Fruit fly (Drosophila melanogaster): ENCODE data around the gene CG15468.
A peak's percentile ranks its signal among the peaks of the same experiment; 100 is the strongest.

Gene CG15468

DNA sequence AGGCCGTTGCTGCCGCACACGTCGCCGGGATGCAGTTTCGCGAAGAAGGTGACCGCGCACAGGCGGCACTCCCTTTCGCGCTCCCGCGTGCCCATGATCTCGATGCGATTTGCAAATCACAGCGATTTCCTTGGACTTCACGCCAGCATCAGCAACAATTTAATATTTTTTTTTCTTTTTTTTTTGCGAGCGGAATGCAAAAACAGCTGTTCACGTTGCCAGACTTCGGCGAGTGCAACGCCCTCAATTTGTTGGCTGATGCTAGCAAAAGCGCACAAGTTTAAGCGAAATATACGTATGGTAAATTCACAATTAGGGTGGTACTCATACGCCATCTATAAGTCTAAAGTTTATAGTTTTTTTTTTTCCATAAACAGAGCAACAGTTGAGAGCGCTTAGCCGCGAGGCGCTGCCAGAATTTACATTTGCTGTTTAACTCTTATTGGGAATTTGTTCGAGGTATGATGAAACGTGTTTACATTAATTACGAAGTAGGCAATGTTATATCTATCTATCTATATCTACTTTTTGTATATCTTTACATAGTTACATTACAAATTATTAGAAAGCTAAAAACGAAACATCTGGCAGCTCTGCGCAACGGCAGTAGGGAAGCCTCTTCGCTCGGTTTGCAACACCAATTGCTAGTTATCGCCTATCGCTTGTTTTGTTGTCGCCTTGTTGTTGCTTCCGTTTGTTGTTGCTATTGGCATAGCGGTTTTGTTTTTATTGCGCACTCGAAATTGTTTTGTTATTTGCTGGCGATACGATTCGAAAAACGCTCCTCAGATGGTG lies 42.5 kb downstream of the CG15468 start, which contains the start of the genes CG4041 and Hgsnat:
TSS of gene CG4041 (minus strand) at position 220 of the 795 bp plus-strand sequence.
TSS of gene Hgsnat (plus strand) at position 503 of the 795 bp plus-strand sequence.
- TF ChIP-seq CG7045 (GFP tag; optimal IDR thresholded peaks at IDR 0.05) (no peak), toe (GFP tag; optimal IDR thresholded peaks at IDR 0.05) (peak; percentile 33), CG5204 (GFP tag; optimal IDR thresholded peaks at IDR 0.05) (peak; percentile 41), pad (GFP tag; optimal IDR thresholded peaks at IDR 0.05) (peak; percentile 48), CG11617 (GFP tag; optimal IDR thresholded peaks at IDR 0.05) (peak; percentile 59), CG12768 (GFP tag; optimal IDR thresholded peaks at IDR 0.05) (peak; percentile 2), Crg-1 (GFP tag; optimal IDR thresholded peaks at IDR 0.05) (peak; percentile 62), CG33017 (tag; optimal IDR thresholded peaks at IDR 0.05) (no peak), CG14711 (tag; optimal IDR thresholded peaks at IDR 0.05) (peak; percentile 45), tj (GFP tag; optimal IDR thresholded peaks at IDR 0.05) (peak; percentile 96), bab1 (GFP tag; optimal IDR thresholded peaks at IDR 0.05) (no peak), kay (GFP tag; ENCODE audit: borderline replicate concordance) (no peak), CG7101 (tag; optimal IDR thresholded peaks at IDR 0.05) (peak; percentile 62), cic (GFP tag; optimal IDR thresholded peaks at IDR 0.05) (no peak), CG1620 (GFP tag; optimal IDR thresholded peaks at IDR 0.05) (peak; percentile 52), cnc (optimal IDR thresholded peaks at IDR 0.05) (no peak), Hr96 (GFP tag; optimal IDR thresholded peaks at IDR 0.05) (peak; percentile 21), ovo (GFP tag; optimal IDR thresholded peaks at IDR 0.05) (peak; percentile 75), Mnt (GFP tag; optimal IDR thresholded peaks at IDR 0.05) (no peak), Clk (GFP tag; optimal IDR thresholded peaks at IDR 0.05) (no peak)

DNA sequence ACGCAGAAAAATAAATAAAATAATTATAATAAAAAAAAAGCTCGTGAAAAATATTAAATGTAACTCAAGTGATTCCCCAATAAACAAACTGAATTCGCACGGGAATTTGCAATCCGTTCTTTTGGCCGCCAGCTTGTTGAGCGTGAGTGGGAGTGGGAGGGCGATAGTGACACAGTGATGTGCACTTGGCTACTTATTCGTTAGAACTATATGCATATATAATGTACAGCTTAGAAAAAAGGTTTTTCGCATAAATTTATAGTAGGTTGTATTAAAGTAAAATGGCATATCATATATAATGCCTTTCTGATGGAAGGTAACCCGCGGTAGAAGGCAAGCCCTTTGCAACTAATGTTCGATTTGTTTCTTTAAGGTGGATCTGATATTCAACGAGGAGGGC lies 48.6 kb downstream of the CG15468 start:
- TF ChIP-seq CG7045 (GFP tag; optimal IDR thresholded peaks at IDR 0.05), result no peak
- TF ChIP-seq Hr96 (GFP tag; optimal IDR thresholded peaks at IDR 0.05), result no peak
- no peak for TF ChIP-seq CG1620 (GFP tag; optimal IDR thresholded peaks at IDR 0.05)
- no peak for TF ChIP-seq cic (GFP tag; optimal IDR thresholded peaks at IDR 0.05)
- no peak for TF ChIP-seq ovo (GFP tag; optimal IDR thresholded peaks at IDR 0.05)
- TF ChIP-seq CG7101 (tag; optimal IDR thresholded peaks at IDR 0.05), result no peak
- TF ChIP-seq cnc (optimal IDR thresholded peaks at IDR 0.05), result no peak
- TF ChIP-seq CG33017 (tag; optimal IDR thresholded peaks at IDR 0.05), result no peak
- TF ChIP-seq CG11617 (GFP tag; optimal IDR thresholded peaks at IDR 0.05), result no peak
- TF ChIP-seq bab1 (GFP tag; optimal IDR thresholded peaks at IDR 0.05), result no peak
- TF ChIP-seq tj (GFP tag; optimal IDR thresholded peaks at IDR 0.05), result no peak
- TF ChIP-seq toe (GFP tag; optimal IDR thresholded peaks at IDR 0.05), result no peak
- TF ChIP-seq CG5204 (GFP tag; optimal IDR thresholded peaks at IDR 0.05), result no peak
- no peak for TF ChIP-seq Mnt (GFP tag; optimal IDR thresholded peaks at IDR 0.05)
- TF ChIP-seq kay (GFP tag; ENCODE audit: borderline replicate concordance), result no peak
- TF ChIP-seq CG14711 (tag; optimal IDR thresholded peaks at IDR 0.05), result no peak

DNA sequence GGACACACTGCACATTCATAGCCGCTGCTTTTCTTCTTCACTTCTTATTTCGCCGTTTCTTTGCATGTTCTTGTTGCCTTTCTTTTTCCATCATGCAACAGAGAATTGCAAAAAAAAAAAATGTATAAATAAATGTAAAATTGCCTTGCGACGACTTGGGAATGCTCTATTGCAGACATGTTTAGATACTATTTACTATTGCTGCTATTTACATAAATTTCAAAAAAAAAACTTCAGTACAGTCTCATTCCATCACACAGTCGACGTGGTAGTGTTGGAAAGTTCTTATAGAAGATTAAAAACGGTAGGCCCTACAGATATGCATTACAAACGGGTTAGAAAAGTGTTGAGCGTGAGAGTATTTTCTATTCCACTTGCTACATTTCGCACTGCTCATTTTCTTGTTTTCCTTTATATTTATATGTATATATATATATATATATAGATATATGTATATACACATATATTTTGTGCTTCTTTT lies 49.1 kb downstream of the CG15468 start:
- TF ChIP-seq bab1 (GFP tag; optimal IDR thresholded peaks at IDR 0.05) (peak; percentile 38), CG14711 (tag; optimal IDR thresholded peaks at IDR 0.05) (peak; percentile 51), CG5204 (GFP tag; optimal IDR thresholded peaks at IDR 0.05) (peak; percentile 34), ovo (GFP tag; optimal IDR thresholded peaks at IDR 0.05) (peak; percentile 19), Clk (GFP tag; optimal IDR thresholded peaks at IDR 0.05) (no peak), CG11617 (GFP tag; optimal IDR thresholded peaks at IDR 0.05) (peak; percentile 46), kay (GFP tag; ENCODE audit: borderline replicate concordance) (no peak), toe (GFP tag; optimal IDR thresholded peaks at IDR 0.05) (no peak), cic (GFP tag; optimal IDR thresholded peaks at IDR 0.05) (peak; percentile 14), CG7045 (GFP tag; optimal IDR thresholded peaks at IDR 0.05) (peak; percentile 12), Crg-1 (GFP tag; optimal IDR thresholded peaks at IDR 0.05) (peak; percentile 32), CG7101 (tag; optimal IDR thresholded peaks at IDR 0.05) (peak; percentile 33), Hr96 (GFP tag; optimal IDR thresholded peaks at IDR 0.05) (peak; percentile 55), Mnt (GFP tag; optimal IDR thresholded peaks at IDR 0.05) (no peak), CG33017 (tag; optimal IDR thresholded peaks at IDR 0.05) (no peak), CG1620 (GFP tag; optimal IDR thresholded peaks at IDR 0.05) (no peak), cnc (optimal IDR thresholded peaks at IDR 0.05) (no peak), pad (GFP tag; optimal IDR thresholded peaks at IDR 0.05) (peak; percentile 33), CG12768 (GFP tag; optimal IDR thresholded peaks at IDR 0.05) (peak; percentile 44), tj (GFP tag; optimal IDR thresholded peaks at IDR 0.05) (peak; percentile 74)

DNA sequence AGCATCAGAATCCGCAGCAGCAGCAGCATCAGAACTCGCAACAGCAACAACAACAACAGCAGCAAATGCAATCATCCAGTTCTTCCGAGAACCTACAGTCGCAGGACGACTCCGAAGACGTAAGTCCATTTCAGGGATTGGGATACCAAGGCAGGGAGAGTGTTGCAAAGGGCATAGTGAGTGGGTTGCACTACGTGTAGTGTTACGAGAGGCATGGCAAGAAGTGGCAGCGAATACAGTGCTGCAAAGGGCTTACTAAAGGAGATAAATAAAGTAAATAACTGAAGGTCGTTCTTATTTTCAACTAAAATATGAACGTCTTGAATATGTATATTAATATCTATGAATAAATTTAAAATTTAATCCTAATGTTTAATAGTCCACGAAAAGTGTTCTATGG lies 49.9 kb downstream of the CG15468 start:
- no peak for TF ChIP-seq CG11617 (GFP tag; optimal IDR thresholded peaks at IDR 0.05)
- TF ChIP-seq ovo (GFP tag; optimal IDR thresholded peaks at IDR 0.05), result no peak
- TF ChIP-seq Clk (GFP tag; optimal IDR thresholded peaks at IDR 0.05), result no peak
- TF ChIP-seq tj (GFP tag; optimal IDR thresholded peaks at IDR 0.05), result no peak
- no peak for TF ChIP-seq CG33017 (tag; optimal IDR thresholded peaks at IDR 0.05)
- TF ChIP-seq pad (GFP tag; optimal IDR thresholded peaks at IDR 0.05), result no peak
- TF ChIP-seq CG14711 (tag; optimal IDR thresholded peaks at IDR 0.05), result no peak
- TF ChIP-seq cic (GFP tag; optimal IDR thresholded peaks at IDR 0.05), result no peak
- no peak for TF ChIP-seq CG12768 (GFP tag; optimal IDR thresholded peaks at IDR 0.05)
- no peak for TF ChIP-seq Hr96 (GFP tag; optimal IDR thresholded peaks at IDR 0.05)
- no peak for TF ChIP-seq cnc (optimal IDR thresholded peaks at IDR 0.05)
- no peak for TF ChIP-seq Mnt (GFP tag; optimal IDR thresholded peaks at IDR 0.05)
- TF ChIP-seq CG7045 (GFP tag; optimal IDR thresholded peaks at IDR 0.05), result no peak
- no peak for TF ChIP-seq CG5204 (GFP tag; optimal IDR thresholded peaks at IDR 0.05)
- TF ChIP-seq toe (GFP tag; optimal IDR thresholded peaks at IDR 0.05), result no peak
